Worm (Caenorhabditis elegans): ENCODE data around the gene B0432.1.

ce11 chrII:307154-307553 lies 10.0 kb downstream of the B0432.1 start, which contains the start of gene K01A2.4:
- TF ChIP-seq gei-17 (GFP tag; optimal IDR thresholded peaks at IDR 0.05) (no peak), nhr-27 (tag; optimal IDR thresholded peaks at IDR 0.05) (no peak), lag-1 (GFP tag; IDR thresholded peaks at IDR 0.05) (no peak), unc-130 (GFP tag; optimal IDR thresholded peaks at IDR 0.05) (no peak), hmg-20 (GFP tag; IDR thresholded peaks at IDR 0.05) (no peak), ama-1 (optimal IDR thresholded peaks at IDR 0.05) (no peak), ama-1 (GFP tag; optimal IDR thresholded peaks at IDR 0.05) (no peak), attf-5 (GFP tag; optimal IDR thresholded peaks at IDR 0.05) (no peak), madf-10 (tag; optimal IDR thresholded peaks at IDR 0.05) (no peak), F39B2.1 (GFP tag; IDR thresholded peaks at IDR 0.05) (no peak)
